Worm (Caenorhabditis elegans) whole organism, L4 larva: ENCODE measurements around the gene spdl-1.
A peak's percentile ranks its signal among the peaks of the same experiment; 100 is the strongest.

Source experiments
- D1046.2 ChIP-seq: fragments of 200-800 bp; sonication (Bioruptor generic); IDR thresholded peaks from 2 replicates; pipeline ENCODE4 v1.3.6; 2022; ENCODE audit warnings: missing genetic modification characterization, missing compliant biosample characterization
- F10B5.3 ChIP-seq: sonication (generic microtip); optimal IDR thresholded peaks from 2 replicates; lab custom pipeline; 2016; ENCODE audit warnings: mild to moderate bottlenecking, missing genetic modification characterization, missing compliant biosample characterization
- T20F7.1 ChIP-seq: fragments of 200-800 bp; sonication (Bioruptor generic); optimal IDR thresholded peaks from 2 replicates; lab custom pipeline; 2018; ENCODE audit warnings: mild to moderate bottlenecking, missing genetic modification characterization, missing compliant biosample characterization
- T26A8.4 ChIP-seq: fragments of 200-800 bp; sonication (Bioruptor generic); IDR thresholded peaks from 2 replicates; pipeline ENCODE4 v1.3.6; 2022; ENCODE audit warnings: missing genetic modification characterization, missing compliant biosample characterization
- aha-1 ChIP-seq: fragments of 150-350 bp; peaks from one replicate; lab custom pipeline; 2014; ENCODE audit warnings: missing biosample characterization, missing genetic modification characterization
- ama-1 ChIP-seq: fragments of 150-350 bp; optimal IDR thresholded peaks from 2 replicates; lab custom pipeline; 2014; ENCODE audit warnings: inconsistent platforms, mixed read lengths
- arid-1 ChIP-seq: fragments of 200-800 bp; sonication (Bioruptor generic); conservative IDR thresholded peaks from 2 replicates; pipeline ENCODE4 v1.3.6; 2022; ENCODE audit warnings: missing genetic modification reagents, missing genetic modification characterization, missing compliant biosample characterization
- ceh-32 ChIP-seq: sonication (generic microtip); optimal IDR thresholded peaks from 2 replicates; lab custom pipeline; 2016; ENCODE audit warnings: mild to moderate bottlenecking, missing genetic modification characterization, missing compliant biosample characterization; ENCODE audit not compliant: poor library complexity
- ceh-62 ChIP-seq: sonication (generic microtip); optimal IDR thresholded peaks from 2 replicates; lab custom pipeline; 2017; ENCODE audit warnings: missing biosample characterization, missing genetic modification characterization
- daf-16 ChIP-seq, 3 experiments: sonication (generic microtip); optimal IDR thresholded peaks; 2 replicates each; lab custom pipeline; 2016 to 2017; ENCODE audit warnings: missing genetic modification characterization in 3 of 3, missing genetic modification reagents in 3 of 3, mild to moderate bottlenecking in 2 of 3, missing compliant biosample characterization in 2 of 3, missing biosample characterization in 1 of 3, moderate library complexity in 1 of 3
- dmd-6 ChIP-seq: fragments of 200-800 bp; sonication (Bioruptor generic); IDR thresholded peaks from 2 replicates; pipeline ENCODE4 v1.3.6; 2022; ENCODE audit warnings: missing genetic modification reagents, missing genetic modification characterization, missing compliant biosample characterization
- duxl-1 ChIP-seq: sonication (generic microtip); optimal IDR thresholded peaks from 2 replicates; lab custom pipeline; 2016; ENCODE audit warnings: mild to moderate bottlenecking, missing genetic modification characterization, moderate library complexity, missing compliant biosample characterization; ENCODE audit not compliant: poor library complexity
- dve-1 ChIP-seq: sonication (generic microtip); optimal IDR thresholded peaks from 2 replicates; lab custom pipeline; 2017; ENCODE audit warnings: antibody characterized with exemption, mild to moderate bottlenecking, missing genetic modification characterization, missing compliant biosample characterization; ENCODE audit not compliant: insufficient read depth
- egl-43 ChIP-seq: fragments of 200-800 bp; sonication (Bioruptor generic); IDR thresholded peaks from 2 replicates; pipeline ENCODE4 v1.3.6; 2022; ENCODE audit warnings: missing genetic modification reagents, missing genetic modification characterization, missing compliant biosample characterization
- fkh-10 ChIP-seq: fragments of 150-350 bp; optimal IDR thresholded peaks from 2 replicates; lab custom pipeline; 2014; ENCODE audit warnings: missing biosample characterization, missing genetic modification reagents, missing genetic modification characterization
- jun-1 ChIP-seq: fragments of 150-350 bp; optimal IDR thresholded peaks from 2 replicates; lab custom pipeline; 2014; ENCODE audit warnings: missing biosample characterization, missing genetic modification reagents, missing genetic modification characterization
- lin-29 ChIP-seq: fragments of 200-800 bp; sonication (Bioruptor generic); IDR thresholded peaks from 2 replicates; pipeline ENCODE4 v1.3.6; 2022; ENCODE audit warnings: missing genetic modification reagents, missing genetic modification characterization, missing compliant biosample characterization
- lin-38 ChIP-seq: fragments of 200-800 bp; sonication (Bioruptor generic); IDR thresholded peaks from 2 replicates; pipeline ENCODE4 v1.3.6; 2022; ENCODE audit warnings: missing genetic modification reagents, missing genetic modification characterization, missing compliant biosample characterization
- mep-1 ChIP-seq: fragments of 150-350 bp; sonication (generic microtip); optimal IDR thresholded peaks from 3 replicates; lab custom pipeline; 2014; ENCODE audit warnings: missing biosample characterization, missing genetic modification characterization
- mes-2 ChIP-seq: sonication (generic microtip); optimal IDR thresholded peaks from 2 replicates; lab custom pipeline; 2016; ENCODE audit warnings: missing genotype, mild to moderate bottlenecking, missing genetic modification characterization, missing compliant biosample characterization; ENCODE audit not compliant: poor library complexity, severe bottlenecking
- nhr-102 ChIP-seq: sonication (generic microtip); optimal IDR thresholded peaks from 2 replicates; lab custom pipeline; 2016; ENCODE audit warnings: mild to moderate bottlenecking, missing genetic modification characterization, moderate library complexity, missing compliant biosample characterization
- nhr-25 ChIP-seq: sonication (generic microtip); optimal IDR thresholded peaks from 2 replicates; lab custom pipeline; 2017; ENCODE audit warnings: missing genetic modification characterization, mild to moderate bottlenecking, missing compliant biosample characterization, antibody characterized with exemption, moderate library complexity, borderline replicate concordance; ENCODE audit not compliant: insufficient read depth
- nhr-28 ChIP-seq: fragments of 150-350 bp; optimal IDR thresholded peaks from 2 replicates; lab custom pipeline; 2014; ENCODE audit warnings: missing biosample characterization, missing genetic modification characterization
- nhr-48 ChIP-seq: sonication (generic microtip); optimal IDR thresholded peaks from 2 replicates; lab custom pipeline; 2016; ENCODE audit warnings: mild to moderate bottlenecking, missing genetic modification characterization, missing compliant biosample characterization
- nhr-77 ChIP-seq: fragments of 150-350 bp; optimal IDR thresholded peaks from 2 replicates; lab custom pipeline; 2014; ENCODE audit warnings: missing biosample characterization, missing genetic modification characterization
- snpc-4 ChIP-seq: fragments of 150-350 bp; optimal IDR thresholded peaks from 2 replicates; lab custom pipeline; 2014; ENCODE audit warnings: missing biosample characterization, missing genetic modification characterization
- unc-62 ChIP-seq, 3 experiments: fragments of 150-350 bp in 1 of 3; sonication (generic microtip); optimal IDR thresholded peaks in 2 of 3; peaks in 1 of 3; 1 replicate in 1 of 3; 2 replicates in 2 of 3; lab custom pipeline; 2014 to 2017; ENCODE audit warnings: missing biosample characterization in 3 of 3, missing genetic modification characterization in 3 of 3, missing genetic modification reagents in 3 of 3, missing genotype in 1 of 3
- zfp-3 ChIP-seq: fragments of 200-800 bp; sonication (Bioruptor generic); conservative IDR thresholded peaks from 2 replicates; pipeline ENCODE4 v1.3.6; 2022; ENCODE audit warnings: missing genetic modification reagents, missing genetic modification characterization, missing compliant biosample characterization

Gene spdl-1

DNA sequence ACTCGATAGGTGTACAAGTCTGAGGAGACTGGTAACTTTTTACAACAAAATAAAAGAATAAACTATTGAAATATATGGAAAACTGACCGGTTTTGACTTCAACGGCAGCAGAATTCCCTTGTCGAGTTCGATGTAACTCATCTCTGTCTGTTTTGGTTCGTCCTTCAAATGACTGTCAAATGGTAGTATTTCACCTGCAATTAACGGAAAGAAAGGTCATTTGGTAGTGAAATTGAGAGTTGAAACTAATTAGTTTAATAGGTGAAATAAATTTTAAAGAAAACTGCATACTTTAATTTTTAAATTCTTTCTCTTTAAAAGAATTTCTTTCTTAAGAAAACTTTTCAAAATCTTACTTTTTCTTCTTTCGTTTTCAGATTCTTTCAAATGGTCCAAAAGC lies 12.1 kb upstream of the spdl-1 start:
- TF ChIP-seq mep-1 (tag; lab: Kevin White, UChicago) (peak; percentile 4), F10B5.3 (tag; lab: Kevin White, UChicago) (no peak), nhr-25 (tag; lab: Kevin White, UChicago) (peak; percentile 32)

- TF ChIP-seq zfp-3 (GFP tag; lab: Robert Waterston, UW) = no peak
- no peak for TF ChIP-seq ceh-62 (tag; lab: Kevin White, UChicago)
- no peak for TF ChIP-seq nhr-102 (tag; lab: Kevin White, UChicago)
- peak; percentile 66 for TF ChIP-seq aha-1 (tag; lab: Kevin White, UChicago)
Observed at ce11 chrII:7770253-7770652, 11.1 kb upstream of the spdl-1 start.

DNA sequence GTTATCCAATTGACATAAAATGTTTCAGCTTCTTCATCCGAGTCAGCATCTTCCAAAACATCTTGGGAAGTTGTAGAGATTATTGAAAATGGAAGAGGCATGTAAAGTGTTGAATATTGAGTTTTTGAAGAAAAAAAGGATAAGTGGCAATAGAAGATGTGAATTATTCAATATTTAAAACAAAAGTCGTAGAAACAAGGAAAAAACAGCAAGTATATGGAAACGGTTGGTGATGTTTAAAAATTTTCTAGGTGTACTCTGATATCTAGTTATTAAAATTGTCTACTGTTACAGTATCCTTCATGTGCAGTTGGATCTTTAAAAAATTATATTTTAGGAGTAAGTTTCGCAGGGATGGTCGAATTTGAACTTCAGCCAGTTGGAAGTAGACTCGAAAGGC lies 9.4 kb upstream of the spdl-1 start, which contains the start of gene C06A8.8:
Gene C06A8.8, minus strand, starts transcription at position 101 of the 400 bp plus-strand sequence.
- peak; percentile 18 for TF ChIP-seq aha-1 (tag; lab: Kevin White, UChicago)
- no peak for TF ChIP-seq fkh-10 (GFP tag; lab: Kevin White, UChicago)

- TF ChIP-seq nhr-102 (tag; lab: Kevin White, UChicago) (no peak), unc-62 (GFP tag; optimal IDR thresholded peaks at IDR 0.05 in 1 of 2; lab: Kevin White, UChicago) (peak in 1 of 2 experiments; percentile 90), unc-62 (tag; optimal IDR thresholded peaks at IDR 0.05; lab: Kevin White, UChicago) (no peak)
Observed at ce11 chrII:7772411-7772810, 9.0 kb upstream of the spdl-1 start, which contains the start of gene C06A8.6. Gene C06A8.6 (plus strand): TSS chrII:7772499.

DNA sequence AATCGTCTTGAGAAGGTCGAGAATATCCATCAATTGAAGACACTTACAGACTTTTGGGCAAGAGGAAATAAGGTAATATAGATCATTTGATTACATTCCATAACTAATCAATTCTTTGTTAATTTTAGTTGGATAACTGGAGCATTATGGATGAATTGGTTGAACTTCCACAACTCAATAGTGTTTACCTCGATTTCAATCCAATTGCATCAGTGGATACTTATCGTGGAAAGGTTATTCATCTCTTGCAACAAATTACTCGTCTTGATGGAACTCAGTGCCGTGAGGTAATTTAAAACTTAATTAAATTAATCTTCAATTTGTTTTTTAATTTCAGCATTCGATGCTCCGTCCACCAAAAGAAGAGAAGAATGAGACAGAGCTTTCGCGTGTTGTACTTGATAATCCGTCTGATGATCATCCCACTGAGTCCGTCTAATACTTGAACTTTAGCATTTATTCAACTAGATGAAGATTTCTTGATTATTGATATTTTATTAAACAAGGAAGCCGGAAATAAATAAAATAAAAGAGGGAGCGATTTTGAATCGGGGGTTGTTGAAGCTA lies 7.9 kb upstream of the spdl-1 start:
- TF ChIP-seq nhr-28 (tag; lab: Kevin White, UChicago) (no peak), ama-1 (lab: Kevin White, UChicago) (peak; percentile 63), unc-62 (GFP tag; optimal IDR thresholded peaks at IDR 0.05 in 1 of 2; lab: Kevin White, UChicago) (peak in 1 of 2 experiments; percentile 58), unc-62 (tag; optimal IDR thresholded peaks at IDR 0.05; lab: Kevin White, UChicago) (no peak), arid-1 (GFP tag; lab: Robert Waterston, UW) (0 out of 2 replicates have a peak, but pooled peaks have one; percentile 23), mep-1 (tag; lab: Kevin White, UChicago) (peak; percentile 27), egl-43 (GFP tag; lab: Robert Waterston, UW) (no peak), ceh-32 (tag; lab: Kevin White, UChicago) (no peak), dve-1 (tag; lab: Kevin White, UChicago) (peak; percentile 9), D1046.2 (GFP tag; lab: Robert Waterston, UW) (peak; percentile 47; the same call in 1 of the 2 replicates), ceh-62 (tag; lab: Kevin White, UChicago) (no peak), T26A8.4 (GFP tag; lab: Robert Waterston, UW) (peak; percentile 54; the same call in 1 of the 2 replicates), dmd-6 (GFP tag; lab: Robert Waterston, UW) (0 out of 2 replicates have a peak, but pooled peaks have one; percentile 13), nhr-77 (tag; lab: Kevin White, UChicago) (no peak), duxl-1 (tag; lab: Kevin White, UChicago) (no peak), lin-29 (no peak), mes-2 (tag; lab: Kevin White, UChicago) (no peak), snpc-4 (tag; lab: Kevin White, UChicago) (no peak), lin-38 (GFP tag; lab: Robert Waterston, UW) (peak; percentile 37; the same call in 1 of the 2 replicates), daf-16 (GFP tag; optimal IDR thresholded peaks at IDR 0.05; lab: Kevin White, UChicago) (no peak), daf-16 (tag; optimal IDR thresholded peaks at IDR 0.05; lab: Kevin White, UChicago) (peak; percentile 27), jun-1 (tag; lab: Kevin White, UChicago) (no peak), nhr-102 (tag; lab: Kevin White, UChicago) (peak; percentile 39), nhr-48 (tag; lab: Kevin White, UChicago) (no peak), T20F7.1 (GFP tag; lab: Kevin White, UChicago) (peak; percentile 4)
